Worm (Caenorhabditis elegans): ENCODE measurements around the gene sru-23.

- TF ChIP-seq nhr-25 (tag; optimal IDR thresholded peaks at IDR 0.05) (no peak), R02D3.7 (tag; optimal IDR thresholded peaks at IDR 0.05) (no peak), nhr-77 (tag; optimal IDR thresholded peaks at IDR 0.05) (no peak), lin-39 (tag; optimal IDR thresholded peaks at IDR 0.05) (no peak), ama-1 (optimal IDR thresholded peaks at IDR 0.05) (no peak), snpc-4 (tag; optimal IDR thresholded peaks at IDR 0.05) (no peak), mdl-1 (tag; optimal IDR thresholded peaks at IDR 0.05) (no peak), lin-13 (GFP tag; optimal IDR thresholded peaks at IDR 0.05) (no peak), ztf-11 (tag; optimal IDR thresholded peaks at IDR 0.05) (no peak)
Observed at ce11 chrV:15996655-15997186, 24.3 kb upstream of the sru-23 start, which contains the start of the genes C06C6.9 and C06C6.8.

Measured in whole organism, L2 larva.